Worm (Caenorhabditis elegans) whole organism, mixed stage, embryonic: Measurements from ENCODE around the gene clc-31.

ENCODE experiments used
- M03D4.4 ChIP-seq: sonication (generic microtip); optimal IDR thresholded peaks from 2 replicates; lab custom pipeline; 2017; ENCODE audit warnings: mild to moderate bottlenecking, missing genetic modification characterization, missing compliant biosample characterization
- blmp-1 ChIP-seq: fragments of 150-350 bp; optimal IDR thresholded peaks from 2 replicates; lab custom pipeline; 2014; ENCODE audit warnings: missing biosample characterization, missing genetic modification characterization
- ceh-39 ChIP-seq: fragments of 150-350 bp; optimal IDR thresholded peaks from 2 replicates; lab custom pipeline; 2014; ENCODE audit warnings: missing biosample characterization, missing genetic modification characterization
- ceh-43 ChIP-seq: fragments of 200-800 bp; sonication (Bioruptor generic); optimal IDR thresholded peaks from 2 replicates; lab custom pipeline; 2018; ENCODE audit warnings: mild to moderate bottlenecking, missing genetic modification characterization, moderate library complexity, missing compliant biosample characterization
- ceh-83 ChIP-seq: fragments of 200-800 bp; sonication (Bioruptor generic); optimal IDR thresholded peaks from 2 replicates; lab custom pipeline; 2018; ENCODE audit warnings: mild to moderate bottlenecking, missing genetic modification characterization, missing compliant biosample characterization
- ces-1 ChIP-seq: fragments of 150-350 bp; optimal IDR thresholded peaks from 2 replicates; lab custom pipeline; 2014; ENCODE audit warnings: missing biosample characterization, missing genetic modification reagents, missing genetic modification characterization
- cnd-1 ChIP-seq: fragments of 200-800 bp; sonication (Bioruptor generic); optimal IDR thresholded peaks from 2 replicates; lab custom pipeline; 2018; ENCODE audit warnings: mild to moderate bottlenecking, missing genetic modification characterization, missing compliant biosample characterization
- drap-1 ChIP-seq: fragments of 200-800 bp; sonication (Bioruptor generic); optimal IDR thresholded peaks from 3 replicates; lab custom pipeline; 2018; ENCODE audit warnings: mild to moderate bottlenecking, missing genetic modification characterization, missing compliant biosample characterization
- elt-1 ChIP-seq: sonication (generic microtip); optimal IDR thresholded peaks from 2 replicates; lab custom pipeline; 2017; ENCODE audit warnings: missing genetic modification characterization, mild to moderate bottlenecking, missing compliant biosample characterization, antibody characterized with exemption, moderate library complexity, borderline replicate concordance; ENCODE audit not compliant: insufficient read depth
- elt-3 ChIP-seq: fragments of 150-350 bp; optimal IDR thresholded peaks from 2 replicates; lab custom pipeline; 2014; ENCODE audit warnings: missing biosample characterization, missing genetic modification characterization
- flh-1 ChIP-seq: fragments of 200-800 bp; sonication (Bioruptor generic); optimal IDR thresholded peaks from 2 replicates; lab custom pipeline; 2018; ENCODE audit warnings: mild to moderate bottlenecking, missing genetic modification characterization, moderate library complexity, missing compliant biosample characterization
- hlh-1 ChIP-seq: fragments of 150-350 bp; optimal IDR thresholded peaks from 2 replicates; lab custom pipeline; 2014; ENCODE audit warnings: missing biosample characterization, missing genetic modification reagents, missing genetic modification characterization
- lin-13 ChIP-seq: fragments of 150-350 bp; optimal IDR thresholded peaks from 2 replicates; lab custom pipeline; 2014; ENCODE audit warnings: missing biosample characterization, missing genetic modification characterization
- lin-32 ChIP-seq: fragments of 200-800 bp; sonication (Bioruptor generic); optimal IDR thresholded peaks from 2 replicates; lab custom pipeline; 2018; ENCODE audit warnings: mild to moderate bottlenecking, missing genetic modification characterization, missing compliant biosample characterization
- lsy-2 ChIP-seq: fragments of 150-350 bp; optimal IDR thresholded peaks from 2 replicates; lab custom pipeline; 2014; ENCODE audit warnings: missing biosample characterization, missing genetic modification characterization
- mab-5 ChIP-seq: fragments of 150-350 bp; optimal IDR thresholded peaks from 2 replicates; lab custom pipeline; 2014; ENCODE audit warnings: missing biosample characterization, missing genetic modification characterization
- mep-1 ChIP-seq: fragments of 150-350 bp; optimal IDR thresholded peaks from 2 replicates; lab custom pipeline; 2017; ENCODE audit warnings: missing biosample characterization, missing genetic modification reagents, missing genetic modification characterization, inconsistent platforms
- mls-2 ChIP-seq: sonication (generic microtip); optimal IDR thresholded peaks from 2 replicates; lab custom pipeline; 2016; ENCODE audit warnings: mild to moderate bottlenecking, missing genetic modification characterization, moderate library complexity, missing compliant biosample characterization
- nhr-12 ChIP-seq: fragments of 150-350 bp; optimal IDR thresholded peaks from 2 replicates; lab custom pipeline; 2014; ENCODE audit warnings: missing biosample characterization, missing genetic modification characterization
- nhr-2 ChIP-seq: fragments of 150-350 bp; optimal IDR thresholded peaks from 2 replicates; lab custom pipeline; 2014; ENCODE audit warnings: missing biosample characterization, missing genetic modification characterization
- nhr-237 ChIP-seq: fragments of 150-350 bp; optimal IDR thresholded peaks from 2 replicates; lab custom pipeline; 2014; ENCODE audit warnings: missing biosample characterization, missing genetic modification characterization
- nhr-28 ChIP-seq: fragments of 150-350 bp; optimal IDR thresholded peaks from 2 replicates; lab custom pipeline; 2014; ENCODE audit warnings: missing biosample characterization, missing genetic modification characterization
- nhr-76 ChIP-seq: sonication (generic microtip); optimal IDR thresholded peaks from 2 replicates; lab custom pipeline; 2017; ENCODE audit warnings: missing biosample characterization, missing genetic modification characterization
- sem-2 ChIP-seq: fragments of 200-800 bp; sonication (Bioruptor generic); optimal IDR thresholded peaks from 2 replicates; lab custom pipeline; 2018; ENCODE audit warnings: mild to moderate bottlenecking, missing genetic modification characterization, missing compliant biosample characterization
- unc-39 ChIP-seq: fragments of 150-350 bp; optimal IDR thresholded peaks from 2 replicates; lab custom pipeline; 2014; ENCODE audit warnings: missing biosample characterization, missing genetic modification characterization
- unc-62 ChIP-seq: fragments of 150-350 bp; optimal IDR thresholded peaks from 2 replicates; lab custom pipeline; 2014; ENCODE audit warnings: missing biosample characterization, missing genetic modification reagents, missing genetic modification characterization

Gene clc-31

DNA sequence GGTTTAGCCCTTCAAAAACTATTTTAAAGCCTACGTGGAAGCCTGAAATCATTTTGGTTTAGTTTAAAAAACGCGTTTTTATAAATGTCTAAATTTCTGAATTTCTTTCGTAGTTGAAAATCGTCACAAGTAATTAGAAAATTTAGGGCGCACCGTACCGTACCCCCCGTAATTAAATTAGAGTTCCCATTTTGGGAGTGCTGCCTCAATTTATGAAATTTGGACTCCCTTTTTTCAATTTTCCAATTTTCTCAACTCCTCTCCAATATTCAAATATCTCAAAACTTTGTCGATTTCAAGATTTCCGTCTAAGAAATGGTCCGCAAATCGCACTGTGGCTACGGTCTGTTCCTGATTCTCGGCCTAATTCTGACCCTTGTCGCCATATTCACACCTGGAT, at the start of gene clc-31:
Gene clc-31 (plus strand): TSS at position 301 of the 400 bp plus-strand sequence.
- no peak for TF ChIP-seq lin-32 (GFP tag; lab: Kevin White, UChicago)
- no peak for TF ChIP-seq M03D4.4 (tag; lab: Kevin White, UChicago)
- no peak for TF ChIP-seq ceh-83 (GFP tag; lab: Kevin White, UChicago)

DNA sequence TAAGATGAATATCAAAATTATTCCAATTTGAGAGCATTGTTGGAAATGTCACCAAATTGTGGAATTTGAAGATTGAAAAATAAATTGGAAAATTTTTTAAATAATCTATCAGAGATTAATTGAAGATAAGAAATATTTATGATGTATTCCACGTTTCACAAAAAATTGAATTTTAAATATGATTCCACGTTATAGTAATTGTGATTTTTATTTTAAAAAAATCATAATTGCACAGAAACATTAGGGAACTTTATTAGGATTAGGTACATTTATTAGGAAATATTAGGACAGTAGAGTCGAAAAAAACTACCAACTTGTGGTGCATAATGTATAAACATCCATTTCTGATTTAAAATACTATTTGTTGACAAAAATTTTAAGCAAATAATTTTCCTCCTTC, 45.7 kb upstream of the clc-31 start, which contains the start of gene B0432.11:
Gene B0432.11 (minus strand): TSS at position 101 of the 400 bp plus-strand sequence.
- TF ChIP-seq hlh-1 (tag; lab: Kevin White, UChicago), result no peak
- TF ChIP-seq flh-1 (GFP tag; lab: Kevin White, UChicago), result no peak
- TF ChIP-seq nhr-12, result no peak
- no peak for TF ChIP-seq lin-32 (GFP tag; lab: Kevin White, UChicago)
- TF ChIP-seq blmp-1, result no peak
- TF ChIP-seq nhr-76 (tag; lab: Kevin White, UChicago), result no peak
- TF ChIP-seq elt-1 (tag; lab: Kevin White, UChicago), result no peak
- TF ChIP-seq lsy-2, result no peak
- TF ChIP-seq cnd-1 (tag; lab: Kevin White, UChicago), result no peak
- TF ChIP-seq, all 35 proteins: peak for 0

DNA sequence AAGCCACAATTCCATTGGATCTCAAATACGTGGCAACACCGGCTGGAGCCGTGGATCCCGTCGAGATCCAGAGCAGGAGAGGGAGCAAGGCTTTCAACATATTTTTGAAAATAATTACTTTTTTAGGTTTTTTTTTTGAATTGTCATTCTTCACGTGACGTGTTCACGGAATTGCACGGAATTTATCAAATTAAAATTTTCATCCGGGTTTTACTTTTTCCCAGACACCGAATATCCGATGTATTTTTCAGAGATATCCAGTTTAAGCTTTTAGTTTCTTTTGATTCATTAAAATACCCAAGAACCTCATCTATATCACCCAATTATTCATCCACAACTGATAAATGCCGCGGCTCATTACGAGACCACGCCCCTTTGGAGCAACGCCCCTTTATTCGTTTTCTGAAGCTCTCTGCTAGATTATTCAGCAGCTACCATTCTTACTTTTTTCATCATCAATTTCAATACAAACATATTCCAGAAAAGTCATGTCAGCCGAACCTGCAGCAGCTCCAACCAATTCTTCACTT, 43.3 kb upstream of the clc-31 start, which contains the start of the genes clec-117 and B0432.1:
Gene clec-117 (minus strand): TSS at position 101 of the 530 bp plus-strand sequence.
Gene B0432.1 (plus strand): TSS at position 480 of the 530 bp plus-strand sequence.
- no peak for TF ChIP-seq blmp-1
- no peak for TF ChIP-seq nhr-28 (tag; lab: Kevin White, UChicago)

DNA sequence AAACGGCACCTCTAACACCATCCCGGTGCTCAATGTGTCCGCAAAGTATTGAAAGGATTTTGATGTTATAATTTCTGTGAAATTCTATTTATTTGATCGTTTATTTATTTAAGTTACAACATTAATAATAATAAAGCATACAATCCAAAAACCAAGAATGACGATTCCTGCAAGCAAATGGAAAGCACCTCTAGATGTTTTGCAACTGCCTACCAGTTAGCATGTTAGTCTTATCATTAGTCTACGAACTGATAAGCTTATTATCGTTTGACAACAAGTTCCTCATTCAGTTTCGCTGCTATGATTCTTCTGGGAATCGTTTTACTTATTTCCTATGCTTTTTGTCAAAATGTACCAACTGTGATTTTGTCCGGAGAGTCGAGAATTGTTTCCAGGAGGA, 40.6 kb upstream of the clc-31 start, which contains the start of gene K01A2.6:
Gene K01A2.6 (plus strand): TSS at position 301 of the 400 bp plus-strand sequence.
- TF ChIP-seq cnd-1 (tag; lab: Kevin White, UChicago), result no peak

DNA sequence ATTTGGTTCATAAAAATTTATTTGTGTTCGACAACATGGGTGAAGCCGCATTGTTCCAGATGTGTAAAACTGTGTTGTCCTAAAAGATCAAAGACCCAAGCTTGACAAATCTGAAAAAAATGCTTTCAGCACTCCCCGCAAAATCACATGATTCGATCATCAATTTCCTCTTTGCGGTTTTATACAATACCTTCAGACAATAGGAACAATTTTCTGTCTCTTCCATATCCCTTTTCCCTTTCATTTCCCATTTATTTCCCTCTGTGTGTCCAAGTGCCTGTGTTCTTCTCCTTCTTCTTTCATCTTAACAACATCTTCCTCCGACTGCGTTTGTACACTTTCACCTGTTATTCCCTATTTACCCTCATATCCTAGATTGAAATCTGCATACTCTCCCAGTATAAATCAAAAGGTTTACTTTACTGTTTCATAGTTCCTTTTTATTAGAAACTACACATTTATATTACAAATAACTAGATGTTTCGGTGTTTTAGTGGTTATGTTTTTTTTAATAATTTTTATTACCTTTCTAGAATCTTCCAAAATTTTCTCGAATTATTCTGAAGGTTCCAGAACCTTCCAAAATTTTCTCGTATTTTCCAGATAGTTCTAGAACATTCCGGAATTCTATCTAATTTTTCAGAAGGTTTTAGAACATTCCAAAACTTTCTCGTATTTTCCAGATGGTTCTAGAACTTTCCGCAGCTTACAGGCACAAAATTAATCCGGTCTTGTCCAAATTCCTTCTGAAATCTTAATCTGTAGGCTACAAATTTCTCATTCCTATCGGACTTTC, 39.1 kb upstream of the clc-31 start, which contains the start of gene K01A2.5:
Gene K01A2.5 (plus strand): TSS at position 297 of the 796 bp plus-strand sequence.
- TF ChIP-seq unc-62 (GFP tag; lab: Kevin White, UChicago) (peak; percentile 40), blmp-1 (peak; percentile 95), cnd-1 (tag; lab: Kevin White, UChicago) (no peak)

DNA sequence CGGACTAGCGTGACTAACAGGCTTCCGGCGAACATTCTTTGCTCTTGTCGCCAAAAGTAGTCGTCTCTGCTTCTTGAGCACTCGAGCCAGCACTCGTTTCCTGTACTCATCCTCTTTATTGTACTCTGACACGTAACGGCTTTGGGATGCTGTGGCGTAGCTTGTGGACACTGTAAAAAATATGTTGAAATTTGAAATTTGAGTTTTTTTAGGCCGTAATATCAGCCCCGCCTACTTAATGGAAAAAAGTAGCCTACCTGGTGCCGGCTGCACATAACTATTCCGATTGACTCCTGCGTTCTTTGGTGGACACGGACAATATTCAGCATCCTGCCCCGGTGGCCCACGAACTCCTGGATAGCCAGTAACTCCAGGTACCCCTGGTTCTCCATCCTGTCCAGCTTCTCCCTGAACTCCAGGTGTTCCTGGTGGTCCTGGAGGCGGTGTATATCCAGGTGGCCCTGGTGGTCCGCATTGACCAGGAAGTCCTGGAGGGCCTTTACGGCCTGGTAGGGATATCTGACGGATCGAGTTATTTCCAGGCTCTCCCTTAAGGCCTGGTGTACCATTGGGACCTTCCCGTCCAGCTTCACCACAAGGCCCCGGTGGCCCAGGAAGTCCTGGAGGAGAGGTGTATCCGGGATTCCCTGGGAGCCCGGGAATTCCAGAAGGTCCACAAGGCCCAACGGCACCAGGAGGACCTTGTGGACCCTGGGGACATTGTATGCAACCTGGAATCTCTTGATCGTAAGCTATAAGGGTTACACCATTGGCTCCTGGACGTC, 36.2 kb upstream of the clc-31 start:
- no peak for TF ChIP-seq drap-1 (GFP tag; lab: Kevin White, UChicago)
- no peak for TF ChIP-seq unc-39 (tag; lab: Kevin White, UChicago)
- no peak for TF ChIP-seq lin-13 (tag; lab: Kevin White, UChicago)
- TF ChIP-seq lsy-2, result no peak
- TF ChIP-seq sem-2 (GFP tag; lab: Kevin White, UChicago), result no peak
- TF ChIP-seq nhr-237 (tag; lab: Kevin White, UChicago), result no peak
- no peak for TF ChIP-seq nhr-12
- no peak for TF ChIP-seq mab-5
- TF ChIP-seq mep-1 (tag; lab: Kevin White, UChicago), result no peak
- TF ChIP-seq nhr-2 (tag; lab: Kevin White, UChicago), result no peak
- no peak for TF ChIP-seq mls-2 (tag; lab: Kevin White, UChicago)
- TF ChIP-seq elt-3 (tag; lab: Kevin White, UChicago), result no peak
- no peak for TF ChIP-seq ceh-39 (tag; lab: Kevin White, UChicago)
- TF ChIP-seq cnd-1 (tag; lab: Kevin White, UChicago), result no peak
- no peak for TF ChIP-seq unc-62 (GFP tag; lab: Kevin White, UChicago)
- no peak for TF ChIP-seq ceh-43
- TF ChIP-seq ces-1 (GFP tag; lab: Kevin White, UChicago), result no peak
